Worm (Caenorhabditis elegans) whole organism, mixed stage, embryonic: ENCODE measurements around the gene C25A6.1.

ENCODE experiments used
- M03D4.4 ChIP-seq: sonication (generic microtip); optimal IDR thresholded peaks from 2 replicates; lab custom pipeline; 2017; ENCODE audit warnings: mild to moderate bottlenecking, missing genetic modification characterization, missing compliant biosample characterization
- bed-3 ChIP-seq: fragments of 200-800 bp; sonication (Bioruptor generic); optimal IDR thresholded peaks from 3 replicates; lab custom pipeline; 2018; ENCODE audit warnings: mild to moderate bottlenecking, missing genetic modification characterization, moderate library complexity, missing compliant biosample characterization
- blmp-1 ChIP-seq: fragments of 150-350 bp; optimal IDR thresholded peaks from 2 replicates; lab custom pipeline; 2014; ENCODE audit warnings: missing biosample characterization, missing genetic modification characterization
- ceh-39 ChIP-seq: fragments of 150-350 bp; optimal IDR thresholded peaks from 2 replicates; lab custom pipeline; 2014; ENCODE audit warnings: missing biosample characterization, missing genetic modification characterization
- ceh-43 ChIP-seq: fragments of 200-800 bp; sonication (Bioruptor generic); optimal IDR thresholded peaks from 2 replicates; lab custom pipeline; 2018; ENCODE audit warnings: mild to moderate bottlenecking, missing genetic modification characterization, moderate library complexity, missing compliant biosample characterization
- ceh-83 ChIP-seq: fragments of 200-800 bp; sonication (Bioruptor generic); optimal IDR thresholded peaks from 2 replicates; lab custom pipeline; 2018; ENCODE audit warnings: mild to moderate bottlenecking, missing genetic modification characterization, missing compliant biosample characterization
- cnd-1 ChIP-seq: fragments of 200-800 bp; sonication (Bioruptor generic); optimal IDR thresholded peaks from 2 replicates; lab custom pipeline; 2018; ENCODE audit warnings: mild to moderate bottlenecking, missing genetic modification characterization, missing compliant biosample characterization
- drap-1 ChIP-seq: fragments of 200-800 bp; sonication (Bioruptor generic); optimal IDR thresholded peaks from 3 replicates; lab custom pipeline; 2018; ENCODE audit warnings: mild to moderate bottlenecking, missing genetic modification characterization, missing compliant biosample characterization
- elt-1 ChIP-seq: sonication (generic microtip); optimal IDR thresholded peaks from 2 replicates; lab custom pipeline; 2017; ENCODE audit warnings: missing genetic modification characterization, mild to moderate bottlenecking, missing compliant biosample characterization, antibody characterized with exemption, moderate library complexity, borderline replicate concordance; ENCODE audit not compliant: insufficient read depth
- elt-3 ChIP-seq: fragments of 150-350 bp; optimal IDR thresholded peaks from 2 replicates; lab custom pipeline; 2014; ENCODE audit warnings: missing biosample characterization, missing genetic modification characterization
- flh-1 ChIP-seq: fragments of 200-800 bp; sonication (Bioruptor generic); optimal IDR thresholded peaks from 2 replicates; lab custom pipeline; 2018; ENCODE audit warnings: mild to moderate bottlenecking, missing genetic modification characterization, moderate library complexity, missing compliant biosample characterization
- ham-2 ChIP-seq: fragments of 200-800 bp; sonication (Bioruptor generic); optimal IDR thresholded peaks from 2 replicates; lab custom pipeline; 2018; ENCODE audit warnings: mild to moderate bottlenecking, missing genetic modification characterization, missing compliant biosample characterization
- hlh-1 ChIP-seq: fragments of 150-350 bp; optimal IDR thresholded peaks from 2 replicates; lab custom pipeline; 2014; ENCODE audit warnings: missing biosample characterization, missing genetic modification reagents, missing genetic modification characterization
- lin-13 ChIP-seq: fragments of 150-350 bp; optimal IDR thresholded peaks from 2 replicates; lab custom pipeline; 2014; ENCODE audit warnings: missing biosample characterization, missing genetic modification characterization
- lin-32 ChIP-seq: fragments of 200-800 bp; sonication (Bioruptor generic); optimal IDR thresholded peaks from 2 replicates; lab custom pipeline; 2018; ENCODE audit warnings: mild to moderate bottlenecking, missing genetic modification characterization, missing compliant biosample characterization
- lsy-2 ChIP-seq: fragments of 150-350 bp; optimal IDR thresholded peaks from 2 replicates; lab custom pipeline; 2014; ENCODE audit warnings: missing biosample characterization, missing genetic modification characterization
- mab-5 ChIP-seq: fragments of 150-350 bp; optimal IDR thresholded peaks from 2 replicates; lab custom pipeline; 2014; ENCODE audit warnings: missing biosample characterization, missing genetic modification characterization
- mep-1 ChIP-seq: fragments of 150-350 bp; optimal IDR thresholded peaks from 2 replicates; lab custom pipeline; 2017; ENCODE audit warnings: missing biosample characterization, missing genetic modification reagents, missing genetic modification characterization, inconsistent platforms
- mls-2 ChIP-seq: sonication (generic microtip); optimal IDR thresholded peaks from 2 replicates; lab custom pipeline; 2016; ENCODE audit warnings: mild to moderate bottlenecking, missing genetic modification characterization, moderate library complexity, missing compliant biosample characterization
- nhr-12 ChIP-seq: fragments of 150-350 bp; optimal IDR thresholded peaks from 2 replicates; lab custom pipeline; 2014; ENCODE audit warnings: missing biosample characterization, missing genetic modification characterization
- nhr-2 ChIP-seq: fragments of 150-350 bp; optimal IDR thresholded peaks from 2 replicates; lab custom pipeline; 2014; ENCODE audit warnings: missing biosample characterization, missing genetic modification characterization
- nhr-237 ChIP-seq: fragments of 150-350 bp; optimal IDR thresholded peaks from 2 replicates; lab custom pipeline; 2014; ENCODE audit warnings: missing biosample characterization, missing genetic modification characterization
- nhr-28 ChIP-seq: fragments of 150-350 bp; optimal IDR thresholded peaks from 2 replicates; lab custom pipeline; 2014; ENCODE audit warnings: missing biosample characterization, missing genetic modification characterization
- nhr-76 ChIP-seq: sonication (generic microtip); optimal IDR thresholded peaks from 2 replicates; lab custom pipeline; 2017; ENCODE audit warnings: missing biosample characterization, missing genetic modification characterization
- pha-4 ChIP-seq: fragments of 150-350 bp; optimal IDR thresholded peaks from 2 replicates; lab custom pipeline; 2018; ENCODE audit warnings: missing biosample characterization, missing genetic modification reagents, missing genetic modification characterization
- sem-2 ChIP-seq: fragments of 200-800 bp; sonication (Bioruptor generic); optimal IDR thresholded peaks from 2 replicates; lab custom pipeline; 2018; ENCODE audit warnings: mild to moderate bottlenecking, missing genetic modification characterization, missing compliant biosample characterization
- snpc-4 ChIP-seq: fragments of 150-350 bp; optimal IDR thresholded peaks from 2 replicates; lab custom pipeline; 2014; ENCODE audit warnings: missing biosample characterization, missing genetic modification characterization
- sptf-1 ChIP-seq: sonication (generic microtip); optimal IDR thresholded peaks from 2 replicates; lab custom pipeline; 2017; ENCODE audit warnings: mild to moderate bottlenecking, missing genetic modification characterization, moderate library complexity, missing compliant biosample characterization
- tbx-8 ChIP-seq: fragments of 200-800 bp; sonication (Bioruptor generic); optimal IDR thresholded peaks from 2 replicates; lab custom pipeline; 2018; ENCODE audit warnings: mild to moderate bottlenecking, missing genetic modification characterization, moderate library complexity, missing compliant biosample characterization
- unc-120 ChIP-seq: sonication (generic microtip); optimal IDR thresholded peaks from 2 replicates; lab custom pipeline; 2017; ENCODE audit warnings: missing genetic modification characterization, missing compliant biosample characterization; ENCODE audit not compliant: poor library complexity, severe bottlenecking
- unc-39 ChIP-seq: fragments of 150-350 bp; optimal IDR thresholded peaks from 2 replicates; lab custom pipeline; 2014; ENCODE audit warnings: missing biosample characterization, missing genetic modification characterization
- unc-62 ChIP-seq: fragments of 150-350 bp; optimal IDR thresholded peaks from 2 replicates; lab custom pipeline; 2014; ENCODE audit warnings: missing biosample characterization, missing genetic modification reagents, missing genetic modification characterization
- zip-8 ChIP-seq: fragments of 150-350 bp; optimal IDR thresholded peaks from 2 replicates; lab custom pipeline; 2014; ENCODE audit warnings: missing biosample characterization, missing genetic modification characterization
- ztf-11 ChIP-seq: fragments of 150-350 bp; optimal IDR thresholded peaks from 2 replicates; lab custom pipeline; 2014; ENCODE audit warnings: missing biosample characterization, missing genetic modification characterization

C25A6.1 gene

ce11 chrV:5408223-5408622, at the start of gene C25A6.1:
C25A6.1 (plus strand) TSS chrV:5408523.
- no peak for TF ChIP-seq nhr-2
- TF ChIP-seq sem-2 (GFP tag; lab: Kevin White, UChicago) = no peak
- no peak for TF ChIP-seq hlh-1 (tag; lab: Kevin White, UChicago)
- no peak for TF ChIP-seq sptf-1 (tag; lab: Kevin White, UChicago)
- no peak for TF ChIP-seq tbx-8
- TF ChIP-seq pha-4 = no peak
- TF ChIP-seq flh-1 (GFP tag; lab: Kevin White, UChicago) = no peak
- no peak for TF ChIP-seq M03D4.4 (tag; lab: Kevin White, UChicago)
- TF ChIP-seq unc-39 (tag; lab: Kevin White, UChicago) = no peak
- TF ChIP-seq ceh-83 = no peak
- TF ChIP-seq zip-8 (tag; lab: Kevin White, UChicago) = no peak
- TF ChIP-seq unc-62 = no peak

ce11 chrV:5358772-5359171, 49.6 kb upstream of the C25A6.1 start, which contains the start of gene nhr-216:
nhr-216 (minus strand) TSS chrV:5358872.
- no peak for TF ChIP-seq ceh-39
- no peak for TF ChIP-seq mab-5 (tag; lab: Kevin White, UChicago)
- TF ChIP-seq cnd-1 (tag; lab: Kevin White, UChicago) = no peak
- TF ChIP-seq mls-2 (tag; lab: Kevin White, UChicago) = no peak
- no peak for TF ChIP-seq tbx-8
- TF ChIP-seq bed-3 (GFP tag; lab: Kevin White, UChicago) = no peak
- no peak for TF ChIP-seq unc-120 (tag; lab: Kevin White, UChicago)
- no peak for TF ChIP-seq ztf-11 (tag; lab: Kevin White, UChicago)
- TF ChIP-seq blmp-1 = no peak
- no peak for TF ChIP-seq elt-1 (tag; lab: Kevin White, UChicago)
- TF ChIP-seq mep-1 = no peak
- TF ChIP-seq unc-39 (tag; lab: Kevin White, UChicago) = no peak
- TF ChIP-seq ceh-83 = no peak
- no peak for TF ChIP-seq unc-62
- TF ChIP-seq sem-2 (GFP tag; lab: Kevin White, UChicago) = no peak
- no peak for TF ChIP-seq lin-32 (GFP tag; lab: Kevin White, UChicago)
- no peak for TF ChIP-seq sptf-1 (tag; lab: Kevin White, UChicago)
- TF ChIP-seq nhr-76 (tag; lab: Kevin White, UChicago) = no peak
- no peak for TF ChIP-seq hlh-1 (tag; lab: Kevin White, UChicago)

- TF ChIP-seq tbx-8 (no peak), flh-1 (GFP tag; lab: Kevin White, UChicago) (no peak), mls-2 (tag; lab: Kevin White, UChicago) (no peak), blmp-1 (no peak), mep-1 (no peak), nhr-28 (no peak), ceh-39 (no peak), nhr-76 (tag; lab: Kevin White, UChicago) (no peak), ceh-43 (GFP tag; lab: Kevin White, UChicago) (no peak)
Measured at ce11 chrV:5362220-5362619, 46.1 kb upstream of the C25A6.1 start.

ce11 chrV:5364863-5365262, 43.5 kb upstream of the C25A6.1 start, which contains the start of gene T09D3.8:
T09D3.8 (plus strand) TSS chrV:5365163.
- TF ChIP-seq snpc-4 (tag; lab: Kevin White, UChicago) (no peak), pha-4 (no peak), cnd-1 (tag; lab: Kevin White, UChicago) (no peak), zip-8 (tag; lab: Kevin White, UChicago) (no peak), nhr-12 (tag; lab: Kevin White, UChicago) (no peak), lsy-2 (tag; lab: Kevin White, UChicago) (no peak), sptf-1 (tag; lab: Kevin White, UChicago) (no peak)

ce11 chrV:5368792-5369191, 39.5 kb upstream of the C25A6.1 start, which contains the start of gene T09D3.9:
T09D3.9 (minus strand) TSS chrV:5368892.
- TF ChIP-seq bed-3 (GFP tag; lab: Kevin White, UChicago) = no peak
- TF ChIP-seq nhr-237 (tag; lab: Kevin White, UChicago) = no peak
- no peak for TF ChIP-seq lin-13

- TF ChIP-seq nhr-28 (no peak), ceh-39 (no peak), drap-1 (GFP tag; lab: Kevin White, UChicago) (no peak), mep-1 (no peak), nhr-2 (no peak), nhr-237 (tag; lab: Kevin White, UChicago) (no peak), mls-2 (tag; lab: Kevin White, UChicago) (no peak), elt-3 (tag; lab: Kevin White, UChicago) (no peak), hlh-1 (tag; lab: Kevin White, UChicago) (no peak), lin-32 (GFP tag; lab: Kevin White, UChicago) (no peak), ham-2 (GFP tag; lab: Kevin White, UChicago) (no peak), flh-1 (GFP tag; lab: Kevin White, UChicago) (no peak), cnd-1 (tag; lab: Kevin White, UChicago) (no peak)
- TF ChIP-seq, all 35 proteins: peak for 0
Measured at ce11 chrV:5372118-5372517, 36.2 kb upstream of the C25A6.1 start, which contains the start of gene C35A11.3. C35A11.3 (plus strand) TSS chrV:5372418.
